Worm (Caenorhabditis elegans): ENCODE data around the gene Y41G9A.17.

DNA sequence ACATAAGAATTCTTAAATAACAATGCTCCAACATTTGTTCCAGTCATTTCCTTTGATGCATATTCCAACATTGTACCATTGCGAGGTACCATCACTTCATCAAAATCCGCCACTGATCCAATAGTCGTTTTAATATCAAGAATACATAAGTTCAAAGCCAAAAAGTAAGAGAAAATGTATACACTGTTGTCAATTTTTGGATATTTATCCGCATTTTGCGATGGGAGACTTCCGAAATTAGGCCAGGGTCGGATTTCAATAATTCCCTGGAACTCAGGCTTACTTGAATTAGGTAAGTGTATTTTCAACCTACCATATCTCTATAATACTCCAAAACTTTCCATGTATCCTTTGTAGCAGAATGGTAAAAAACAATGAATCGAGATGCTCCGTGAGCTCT lies 34.7 kb upstream of the Y41G9A.17 start, which contains the start of gene M02F4.2:
- TF ChIP-seq hnd-1 (tag; optimal IDR thresholded peaks at IDR 0.05) (no peak), ama-1 (optimal IDR thresholded peaks at IDR 0.05) (no peak), ets-7 (tag; optimal IDR thresholded peaks at IDR 0.05) (no peak), scrt-1 (GFP tag; IDR thresholded peaks at IDR 0.05) (no peak), pes-1 (GFP tag; IDR thresholded peaks at IDR 0.05) (no peak)
